Worm (Caenorhabditis elegans): ENCODE measurements around the gene srbc-13.

Gene srbc-13

DNA sequence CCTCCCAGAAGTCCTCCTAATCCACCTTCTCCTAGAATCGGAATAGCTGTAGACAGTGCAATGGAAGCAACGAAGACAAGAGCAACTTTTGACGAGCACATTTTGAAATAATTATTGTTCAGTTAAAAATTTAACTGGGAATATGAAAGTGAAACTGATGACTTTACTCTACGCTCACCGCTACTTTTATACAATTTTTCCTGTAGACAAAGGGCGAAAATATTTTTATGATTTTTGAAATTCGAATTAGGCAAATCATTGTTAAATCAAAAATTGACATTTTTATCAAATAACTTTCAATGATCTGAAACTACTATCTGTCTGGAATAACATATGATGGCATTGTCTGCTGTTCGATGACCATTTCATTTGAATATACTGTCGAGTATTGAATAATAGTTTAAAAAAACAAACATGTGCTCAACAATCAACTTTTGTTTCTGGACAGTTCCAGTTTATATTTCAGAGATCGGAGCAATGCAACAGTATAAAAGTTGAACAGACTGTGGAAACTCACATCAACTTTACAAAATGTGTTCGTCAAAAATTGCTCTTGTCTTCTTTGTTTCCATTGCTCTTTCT, 45.9 kb downstream of the srbc-13 start, which contains the start of the genes srlf-23 and srlf-20:
TSS of gene srlf-23 (minus strand) at position 101 of the 582 bp plus-strand sequence.
TSS of gene srlf-20 (plus strand) at position 532 of the 582 bp plus-strand sequence.
- no peak for TF ChIP-seq unc-62 (GFP tag; optimal IDR thresholded peaks at IDR 0.05)

All from whole organism, dauer.